3 fruit fly cellular contexts compared by ENCODE assay signal in the genomic region with DNA sequence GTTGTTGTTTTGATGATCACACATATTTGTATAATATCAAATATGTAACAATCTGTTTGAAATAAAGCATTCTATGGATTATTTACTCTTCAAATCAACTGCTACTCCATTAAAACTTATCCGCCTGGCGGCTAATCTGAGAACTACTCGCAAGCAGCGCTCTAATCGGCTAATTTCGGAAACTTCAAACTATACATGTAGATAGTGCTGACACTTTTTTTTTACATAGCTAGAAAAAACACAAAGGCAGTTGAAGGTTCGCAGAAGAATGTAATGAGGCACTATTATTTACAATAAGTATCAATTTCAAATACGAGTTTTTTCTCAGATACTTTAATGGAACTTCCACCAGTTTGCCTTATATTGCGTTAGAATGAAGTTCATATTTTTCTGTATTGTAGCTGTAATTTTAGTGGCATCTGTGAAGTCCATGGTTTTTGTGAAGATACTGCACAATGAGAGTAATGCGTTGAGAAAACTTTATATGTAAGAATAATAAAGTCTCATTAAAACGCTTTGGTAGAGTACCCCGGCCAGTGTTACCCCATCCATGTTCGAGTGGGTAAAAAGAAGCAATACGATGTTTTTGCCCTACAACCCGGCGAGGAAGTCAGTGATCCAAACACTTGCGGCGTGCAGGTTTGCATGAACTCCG.
A peak's percentile ranks its signal among the peaks of the same experiment; 100 is the strongest.
TF ChIP-seq lines count a peak whose summit lies in the region.

No protein-coding gene starts in this region.

TF ChIP-seq in whole organism, adult, 20 proteins besides CTCF, POLR2A, EP300 and RAD21 (continued from another document):
- TF ChIP-seq bab1 (GFP tag; optimal IDR thresholded peaks at IDR 0.05; lab: Kevin White, UChicago) = peak; percentile 14
- TF ChIP-seq ovo (GFP tag; optimal IDR thresholded peaks at IDR 0.05; lab: Kevin White, UChicago) = no peak
- TF ChIP-seq cnc (optimal IDR thresholded peaks at IDR 0.05; lab: Kevin White, UChicago) = no peak
- TF ChIP-seq CG7101 (tag; optimal IDR thresholded peaks at IDR 0.05; lab: Kevin White, UChicago) = no peak

TF ChIP-seq in whole organism, embryonic, 481 proteins besides CTCF, POLR2A, EP300 and RAD21 (continued from another document and continues in another):
- peak; percentile 67 for TF ChIP-seq CG34422 (GFP tag; IDR thresholded peaks at IDR 0.05; lab: Robert Waterston, UW)
- TF ChIP-seq disco-r (GFP tag; optimal IDR thresholded peaks at IDR 0.05; lab: Kevin White, UChicago) = peak; percentile 29
- peak; percentile 34 for TF ChIP-seq CG4424 (GFP tag; optimal IDR thresholded peaks at IDR 0.05; lab: Kevin White, UChicago)
- TF ChIP-seq CG13123 (GFP tag; optimal IDR thresholded peaks at IDR 0.05; lab: Kevin White, UChicago) = peak; percentile 4
- TF ChIP-seq CG15514 (GFP tag; optimal IDR thresholded peaks at IDR 0.05; lab: Kevin White, UChicago) = peak; percentile 45
- TF ChIP-seq dysf (GFP tag; IDR thresholded peaks at IDR 0.05; lab: Robert Waterston, UW) = peak; percentile 61; the same call in 2 of the 3 replicates
- no peak for TF ChIP-seq lbe (GFP tag; optimal IDR thresholded peaks at IDR 0.05; lab: Kevin White, UChicago)
- peak; percentile 60; the same call in 2 of the 3 replicates for TF ChIP-seq knrl (GFP tag; IDR thresholded peaks at IDR 0.05; lab: Robert Waterston, UW; ENCODE audit: partially characterized antibody)
- peak in 1 of 2 experiments; percentile 2 for TF ChIP-seq Hr51 (GFP tag; optimal IDR thresholded peaks at IDR 0.05; lab: Kevin White, UChicago)
- peak; percentile 45 for TF ChIP-seq repo (GFP tag; optimal IDR thresholded peaks at IDR 0.05; lab: Kevin White, UChicago)
- TF ChIP-seq CG15696 (tag; optimal IDR thresholded peaks at IDR 0.05; lab: Kevin White, UChicago) = peak; percentile 52
- TF ChIP-seq Trl (optimal IDR thresholded peaks at IDR 0.05; lab: Kevin White, UChicago) = no peak
- TF ChIP-seq Trl (GFP tag; optimal IDR thresholded peaks at IDR 0.05; lab: Kevin White, UChicago) = peak; percentile 45
- no peak for TF ChIP-seq CG2889 (GFP tag; IDR thresholded peaks at IDR 0.05; lab: Robert Waterston, UW)
- TF ChIP-seq CG4617 (GFP tag; optimal IDR thresholded peaks at IDR 0.05; lab: Kevin White, UChicago; ENCODE audit: borderline replicate concordance) = peak; percentile 9
- peak; percentile 90 for TF ChIP-seq CG11456 (GFP tag; IDR thresholded peaks at IDR 0.05; lab: Robert Waterston, UW)
- peak; percentile 41 for TF ChIP-seq CG16863 (GFP tag; optimal IDR thresholded peaks at IDR 0.05; lab: Kevin White, UChicago)
- TF ChIP-seq crol (GFP tag; IDR thresholded peaks at IDR 0.05; lab: Robert Waterston, UW) = peak; percentile 36; the same call in 1 of the 2 replicates
- peak; percentile 19 for TF ChIP-seq CG1792 (GFP tag; optimal IDR thresholded peaks at IDR 0.05; lab: Kevin White, UChicago)
- TF ChIP-seq Tbp (GFP tag; optimal IDR thresholded peaks at IDR 0.05; lab: Kevin White, UChicago) = no peak
- TF ChIP-seq Bdp1 (GFP tag; optimal IDR thresholded peaks at IDR 0.05; lab: Kevin White, UChicago) = no peak
- TF ChIP-seq nerfin-2 (GFP tag; IDR thresholded peaks at IDR 0.05; lab: Robert Waterston, UW; ENCODE audit: partially characterized antibody) = no peak
- no peak for TF ChIP-seq prd (optimal IDR thresholded peaks at IDR 0.05; lab: Kevin White, UChicago)
- TF ChIP-seq prd (GFP tag; IDR thresholded peaks at IDR 0.05; lab: Robert Waterston, UW) = peak; percentile 47; the same call in 2 of the 3 replicates
- TF ChIP-seq vnd (GFP tag; IDR thresholded peaks at IDR 0.05; lab: Robert Waterston, UW; ENCODE audit: partially characterized antibody) = 0 out of 3 replicates have a peak, but pooled peaks have one; percentile 25
- peak; percentile 49 for TF ChIP-seq sisA (GFP tag; IDR thresholded peaks at IDR 0.05; lab: Robert Waterston, UW)
- TF ChIP-seq insv (GFP tag; optimal IDR thresholded peaks at IDR 0.05; lab: Kevin White, UChicago) = peak in 1 of 2 experiments; percentile 39
- peak; percentile 70 for TF ChIP-seq HmgZ (tag; optimal IDR thresholded peaks at IDR 0.05; lab: Kevin White, UChicago)
- peak; percentile 57 for TF ChIP-seq Sox102F (GFP tag; optimal IDR thresholded peaks at IDR 0.05; lab: Kevin White, UChicago)
- TF ChIP-seq Ssrp (tag; optimal IDR thresholded peaks at IDR 0.05; lab: Kevin White, UChicago) = peak; percentile 14
- TF ChIP-seq tgo (GFP tag; IDR thresholded peaks at IDR 0.05; lab: Robert Waterston, UW) = peak; percentile 50
- TF ChIP-seq fd64A (GFP tag; optimal IDR thresholded peaks at IDR 0.05; lab: Kevin White, UChicago) = no peak
- TF ChIP-seq CG17328 (GFP tag; IDR thresholded peaks at IDR 0.05; lab: Robert Waterston, UW) = no peak
- 0 out of 2 replicates have a peak, but pooled peaks have one; percentile 7 for TF ChIP-seq Adf1 (GFP tag; IDR thresholded peaks at IDR 0.05; lab: Robert Waterston, UW)
- peak; percentile 15 for TF ChIP-seq HHEX (GFP tag; optimal IDR thresholded peaks at IDR 0.05; lab: Kevin White, UChicago)
- TF ChIP-seq CG17829 (tag; optimal IDR thresholded peaks at IDR 0.05; lab: Kevin White, UChicago) = peak; percentile 63
- TF ChIP-seq CG32772 (GFP tag; IDR thresholded peaks at IDR 0.05; lab: Robert Waterston, UW) = peak; percentile 59
- peak; percentile 33 for TF ChIP-seq pb (GFP tag; optimal IDR thresholded peaks at IDR 0.05; lab: Kevin White, UChicago)
- TF ChIP-seq CG9609 (GFP tag; optimal IDR thresholded peaks at IDR 0.05; lab: Kevin White, UChicago) = peak; percentile 29
- TF ChIP-seq B-H1 (GFP tag; IDR thresholded peaks at IDR 0.05; lab: Robert Waterston, UW) = no peak
- peak; percentile 36 for TF ChIP-seq Side (GFP tag; optimal IDR thresholded peaks at IDR 0.05; lab: Kevin White, UChicago)
- 0 out of 3 replicates have a peak, but pooled peaks have one; percentile 20 for TF ChIP-seq CG14860 (GFP tag; IDR thresholded peaks at IDR 0.05; lab: Robert Waterston, UW; ENCODE audit: partially characterized antibody)
- TF ChIP-seq CG13287 (GFP tag; IDR thresholded peaks at IDR 0.05; lab: Robert Waterston, UW; ENCODE audit: partially characterized antibody) = peak; percentile 40; the same call in 1 of the 2 replicates
- peak; percentile 2 for TF ChIP-seq dmrt11E (tag; optimal IDR thresholded peaks at IDR 0.05; lab: Kevin White, UChicago)
- TF ChIP-seq Antp (GFP tag; optimal IDR thresholded peaks at IDR 0.05; lab: Kevin White, UChicago) = peak; percentile 46
- TF ChIP-seq Sry-β (GFP tag; optimal IDR thresholded peaks at IDR 0.05; lab: Kevin White, UChicago) = peak; percentile 94
- peak in 1 of 2 experiments; percentile 58 for TF ChIP-seq Pdp1 (GFP tag; optimal IDR thresholded peaks at IDR 0.05; lab: Kevin White, UChicago)
- peak; percentile 92 for TF ChIP-seq CG14710 (tag; optimal IDR thresholded peaks at IDR 0.05; lab: Kevin White, UChicago)
- peak; percentile 52 for TF ChIP-seq MBD-R2 (GFP tag; IDR thresholded peaks at IDR 0.05; lab: Robert Waterston, UW)
- TF ChIP-seq Taf1 (GFP tag; IDR thresholded peaks at IDR 0.05; lab: Robert Waterston, UW) = no peak
- peak; percentile 52 for TF ChIP-seq row (GFP tag; IDR thresholded peaks at IDR 0.05; lab: Robert Waterston, UW)
- TF ChIP-seq Dbx (GFP tag; IDR thresholded peaks at IDR 0.05; lab: Robert Waterston, UW) = peak; percentile 71; the same call in 2 of the 3 replicates
- TF ChIP-seq slp2 (GFP tag; optimal IDR thresholded peaks at IDR 0.05; lab: Kevin White, UChicago) = peak; percentile 6
- TF ChIP-seq ken (GFP tag; IDR thresholded peaks at IDR 0.05; lab: Robert Waterston, UW) = 0 out of 3 replicates have a peak, but pooled peaks have one; percentile 45
- TF ChIP-seq pum (GFP tag; optimal IDR thresholded peaks at IDR 0.05; lab: Kevin White, UChicago) = peak; percentile 22
- peak; percentile 78 for TF ChIP-seq ci (GFP tag; IDR thresholded peaks at IDR 0.05; lab: Robert Waterston, UW)

TF ChIP-seq in whole organism, prepupa, 60 proteins besides CTCF, POLR2A, EP300 and RAD21 (continued from another document):
- TF ChIP-seq spab (GFP tag; optimal IDR thresholded peaks at IDR 0.05; lab: Kevin White, UChicago) = no peak
